Fruit fly (Drosophila melanogaster): ENCODE results near the gene CG15014.
A peak's percentile ranks its signal among the peaks of the same experiment; 100 is the strongest.

The CG15014 gene

dm6 chr3L:4360376-4360703 lies 38.3 kb upstream of the CG15014 start:
- TF ChIP-seq bab1 (GFP tag; optimal IDR thresholded peaks at IDR 0.05) (no peak), tj (GFP tag; optimal IDR thresholded peaks at IDR 0.05) (peak; percentile 48)

- peak; percentile 74 for TF ChIP-seq tj (GFP tag; optimal IDR thresholded peaks at IDR 0.05)
- TF ChIP-seq Crg-1 (GFP tag; optimal IDR thresholded peaks at IDR 0.05): no peak
Observed at dm6 chr3L:4359688-4360375, 37.8 kb upstream of the CG15014 start.

dm6 chr3L:4357705-4358131 lies 35.7 kb upstream of the CG15014 start:
- TF ChIP-seq pad (GFP tag; optimal IDR thresholded peaks at IDR 0.05) (no peak), CG5204 (GFP tag; optimal IDR thresholded peaks at IDR 0.05) (no peak), Hr96 (GFP tag; optimal IDR thresholded peaks at IDR 0.05) (no peak), kay (GFP tag; ENCODE audit: borderline replicate concordance) (no peak), ovo (GFP tag; optimal IDR thresholded peaks at IDR 0.05) (peak; percentile 14), Crg-1 (GFP tag; optimal IDR thresholded peaks at IDR 0.05) (no peak), CG1620 (GFP tag; optimal IDR thresholded peaks at IDR 0.05) (no peak), CG12768 (GFP tag; optimal IDR thresholded peaks at IDR 0.05) (no peak), cnc (optimal IDR thresholded peaks at IDR 0.05) (no peak), CG14711 (tag; optimal IDR thresholded peaks at IDR 0.05) (no peak), CG33017 (tag; optimal IDR thresholded peaks at IDR 0.05) (no peak), bab1 (GFP tag; optimal IDR thresholded peaks at IDR 0.05) (no peak), Clk (GFP tag; optimal IDR thresholded peaks at IDR 0.05) (no peak), CG11617 (GFP tag; optimal IDR thresholded peaks at IDR 0.05) (no peak), CG7045 (GFP tag; optimal IDR thresholded peaks at IDR 0.05) (no peak), cic (GFP tag; optimal IDR thresholded peaks at IDR 0.05) (peak; percentile 14), tj (GFP tag; optimal IDR thresholded peaks at IDR 0.05) (no peak), CG7101 (tag; optimal IDR thresholded peaks at IDR 0.05) (peak; percentile 5), toe (GFP tag; optimal IDR thresholded peaks at IDR 0.05) (no peak)

dm6 chr3L:4356986-4357385 lies 34.9 kb upstream of the CG15014 start:
- TF ChIP-seq Mnt (GFP tag; optimal IDR thresholded peaks at IDR 0.05): no peak
- no peak for TF ChIP-seq CG33017 (tag; optimal IDR thresholded peaks at IDR 0.05)
- no peak for TF ChIP-seq pad (GFP tag; optimal IDR thresholded peaks at IDR 0.05)
- no peak for TF ChIP-seq kay (GFP tag; ENCODE audit: borderline replicate concordance)
- no peak for TF ChIP-seq bab1 (GFP tag; optimal IDR thresholded peaks at IDR 0.05)
- no peak for TF ChIP-seq cnc (optimal IDR thresholded peaks at IDR 0.05)
- TF ChIP-seq Crg-1 (GFP tag; optimal IDR thresholded peaks at IDR 0.05): no peak
- TF ChIP-seq CG7045 (GFP tag; optimal IDR thresholded peaks at IDR 0.05): no peak
- TF ChIP-seq CG1620 (GFP tag; optimal IDR thresholded peaks at IDR 0.05): no peak
- no peak for TF ChIP-seq cic (GFP tag; optimal IDR thresholded peaks at IDR 0.05)
- TF ChIP-seq CG7101 (tag; optimal IDR thresholded peaks at IDR 0.05): no peak

- TF ChIP-seq CG11617 (GFP tag; optimal IDR thresholded peaks at IDR 0.05) (peak; percentile 10), CG1620 (GFP tag; optimal IDR thresholded peaks at IDR 0.05) (no peak), tj (GFP tag; optimal IDR thresholded peaks at IDR 0.05) (no peak), Mnt (GFP tag; optimal IDR thresholded peaks at IDR 0.05) (no peak), CG5204 (GFP tag; optimal IDR thresholded peaks at IDR 0.05) (no peak), cnc (optimal IDR thresholded peaks at IDR 0.05) (no peak), CG12768 (GFP tag; optimal IDR thresholded peaks at IDR 0.05) (no peak), ovo (GFP tag; optimal IDR thresholded peaks at IDR 0.05) (no peak), CG14711 (tag; optimal IDR thresholded peaks at IDR 0.05) (no peak), Clk (GFP tag; optimal IDR thresholded peaks at IDR 0.05) (no peak), CG7045 (GFP tag; optimal IDR thresholded peaks at IDR 0.05) (no peak), cic (GFP tag; optimal IDR thresholded peaks at IDR 0.05) (no peak), CG33017 (tag; optimal IDR thresholded peaks at IDR 0.05) (no peak), kay (GFP tag; ENCODE audit: borderline replicate concordance) (peak; percentile 77), pad (GFP tag; optimal IDR thresholded peaks at IDR 0.05) (no peak), toe (GFP tag; optimal IDR thresholded peaks at IDR 0.05) (no peak), bab1 (GFP tag; optimal IDR thresholded peaks at IDR 0.05) (no peak)
Observed at dm6 chr3L:4354898-4355627, 33.0 kb upstream of the CG15014 start.

- no peak for TF ChIP-seq Crg-1 (GFP tag; optimal IDR thresholded peaks at IDR 0.05)
- TF ChIP-seq ovo (GFP tag; optimal IDR thresholded peaks at IDR 0.05): peak; percentile 38
Observed at dm6 chr3L:4353657-4354075, 31.6 kb upstream of the CG15014 start.

- no peak for TF ChIP-seq CG7045 (GFP tag; optimal IDR thresholded peaks at IDR 0.05)
- TF ChIP-seq CG33017 (tag; optimal IDR thresholded peaks at IDR 0.05): no peak
- TF ChIP-seq CG12768 (GFP tag; optimal IDR thresholded peaks at IDR 0.05): no peak
- no peak for TF ChIP-seq ovo (GFP tag; optimal IDR thresholded peaks at IDR 0.05)
- no peak for TF ChIP-seq cic (GFP tag; optimal IDR thresholded peaks at IDR 0.05)
- no peak for TF ChIP-seq Clk (GFP tag; optimal IDR thresholded peaks at IDR 0.05)
- no peak for TF ChIP-seq toe (GFP tag; optimal IDR thresholded peaks at IDR 0.05)
- TF ChIP-seq CG5204 (GFP tag; optimal IDR thresholded peaks at IDR 0.05): no peak
- TF ChIP-seq CG1620 (GFP tag; optimal IDR thresholded peaks at IDR 0.05): no peak
- no peak for TF ChIP-seq tj (GFP tag; optimal IDR thresholded peaks at IDR 0.05)
- no peak for TF ChIP-seq Crg-1 (GFP tag; optimal IDR thresholded peaks at IDR 0.05)
- no peak for TF ChIP-seq kay (GFP tag; ENCODE audit: borderline replicate concordance)
- TF ChIP-seq CG14711 (tag; optimal IDR thresholded peaks at IDR 0.05): no peak
- no peak for TF ChIP-seq bab1 (GFP tag; optimal IDR thresholded peaks at IDR 0.05)
- no peak for TF ChIP-seq Hr96 (GFP tag; optimal IDR thresholded peaks at IDR 0.05)
- TF ChIP-seq cnc (optimal IDR thresholded peaks at IDR 0.05): no peak
- TF ChIP-seq CG11617 (GFP tag; optimal IDR thresholded peaks at IDR 0.05): no peak
- no peak for TF ChIP-seq pad (GFP tag; optimal IDR thresholded peaks at IDR 0.05)
- no peak for TF ChIP-seq CG7101 (tag; optimal IDR thresholded peaks at IDR 0.05)
- TF ChIP-seq Mnt (GFP tag; optimal IDR thresholded peaks at IDR 0.05): no peak
Observed at dm6 chr3L:4352649-4353048, 30.6 kb upstream of the CG15014 start.
